Fruit fly (Drosophila melanogaster): Measurements from ENCODE around the gene spel1.

dm6 chr2L:14386522-14386921 is 24.7 kb downstream of the spel1 start:
- TF ChIP-seq Hr96 (GFP tag; optimal IDR thresholded peaks at IDR 0.05) (no peak), CG7045 (GFP tag; optimal IDR thresholded peaks at IDR 0.05) (no peak), CG1620 (GFP tag; optimal IDR thresholded peaks at IDR 0.05) (no peak), cic (GFP tag; optimal IDR thresholded peaks at IDR 0.05) (no peak), ovo (GFP tag; optimal IDR thresholded peaks at IDR 0.05) (no peak), CG11617 (GFP tag; optimal IDR thresholded peaks at IDR 0.05) (no peak), Clk (GFP tag; optimal IDR thresholded peaks at IDR 0.05) (no peak), CG5204 (GFP tag; optimal IDR thresholded peaks at IDR 0.05) (no peak), CG12768 (GFP tag; optimal IDR thresholded peaks at IDR 0.05) (no peak)

Measured in whole organism, adult.